Worm (Caenorhabditis elegans): ENCODE measurements around the gene M70.1.

ce11 chrIV:2222528-2222927 lies 23.1 kb upstream of the M70.1 start, which contains the start of gene fnip-2:
- no peak for TF ChIP-seq ama-1 (optimal IDR thresholded peaks at IDR 0.05)
- TF ChIP-seq elt-3 (tag; optimal IDR thresholded peaks at IDR 0.05): no peak

Measured in whole organism, L2 larva.